Fruit fly (Drosophila melanogaster) whole organism, adult: Measurements from ENCODE around the gene vir-1.
A peak's percentile ranks its signal among the peaks of the same experiment; 100 is the strongest.

Source experiments
- CG14711 ChIP-seq: fragments of 200-800 bp; sonication (Bioruptor generic); optimal IDR thresholded peaks from 2 replicates; lab custom pipeline; 2018; ENCODE audit warnings: missing biosample characterization, mild to moderate bottlenecking, missing genetic modification characterization, moderate library complexity
- Hr96 ChIP-seq: fragments of 200-800 bp; sonication (Bioruptor generic); optimal IDR thresholded peaks from 2 replicates; lab custom pipeline; 2016; ENCODE audit warnings: missing biosample characterization, missing genetic modification characterization
- bab1 ChIP-seq: fragments of 200-800 bp; sonication (Bioruptor generic); optimal IDR thresholded peaks from 3 replicates; lab custom pipeline; 2019; ENCODE audit warnings: missing biosample characterization, mild to moderate bottlenecking, missing genetic modification characterization, moderate library complexity
- cnc ChIP-seq, 2 experiments: fragments of >200 bp; optimal IDR thresholded peaks; 2 replicates each; lab custom pipeline; 2017
- pad ChIP-seq: fragments of 200-800 bp; sonication (Bioruptor generic); optimal IDR thresholded peaks from 3 replicates; lab custom pipeline; 2017; ENCODE audit warnings: missing biosample characterization, missing genetic modification characterization, mild to moderate bottlenecking, moderate library complexity, missing genetic modification reagents
- toe ChIP-seq: fragments of 200-800 bp; sonication (Bioruptor generic); optimal IDR thresholded peaks from 2 replicates; lab custom pipeline; 2016; ENCODE audit warnings: missing biosample characterization, missing genetic modification characterization

- TF ChIP-seq toe (GFP tag; lab: Kevin White, UChicago), result peak; percentile 10
- TF ChIP-seq Hr96 (GFP tag; lab: Kevin White, UChicago), result no peak
- TF ChIP-seq bab1 (GFP tag; lab: Kevin White, UChicago), result peak; percentile 16
- TF ChIP-seq cnc (optimal IDR thresholded peaks at IDR 0.05; lab: Kevin White, UChicago), result no peak
- no peak for TF ChIP-seq CG14711 (tag; lab: Kevin White, UChicago)
- no peak for TF ChIP-seq pad (GFP tag; lab: Kevin White, UChicago)
Measured at dm6 chr2L:12435976-12436771, 12.9 kb upstream of the vir-1 start.
